Worm (Caenorhabditis elegans) whole organism, late embryonic: ENCODE results near the gene C08B6.11.

Experiments used
- C08G9.2 ChIP-seq: sonication (generic microtip); optimal IDR thresholded peaks from 2 replicates; lab custom pipeline; 2016; ENCODE audit warnings: mild to moderate bottlenecking, missing genetic modification characterization, moderate library complexity, missing compliant biosample characterization
- F13H6.1 ChIP-seq: sonication (generic microtip); optimal IDR thresholded peaks from 2 replicates; lab custom pipeline; 2016; ENCODE audit warnings: missing genetic modification characterization, missing compliant biosample characterization
- T23F11.4 ChIP-seq: fragments of 200-800 bp; sonication (Bioruptor generic); optimal IDR thresholded peaks from 2 replicates; lab custom pipeline; 2018; ENCODE audit warnings: mild to moderate bottlenecking, missing genetic modification characterization, missing compliant biosample characterization
- ceh-14 ChIP-seq: sonication (generic microtip); optimal IDR thresholded peaks from 2 replicates; lab custom pipeline; 2016; ENCODE audit warnings: missing genotype, missing genetic modification characterization, missing compliant biosample characterization
- ceh-19 ChIP-seq: fragments of 200-800 bp; sonication (Bioruptor generic); optimal IDR thresholded peaks from 2 replicates; lab custom pipeline; 2018; ENCODE audit warnings: mild to moderate bottlenecking, missing genetic modification characterization, missing compliant biosample characterization
- ceh-22 ChIP-seq: sonication (generic microtip); optimal IDR thresholded peaks from 2 replicates; lab custom pipeline; 2017; ENCODE audit warnings: missing biosample characterization, missing genetic modification characterization
- ceh-30 ChIP-seq: fragments of 150-350 bp; optimal IDR thresholded peaks from 2 replicates; lab custom pipeline; 2014; ENCODE audit warnings: missing biosample characterization, missing genetic modification characterization
- ceh-34 ChIP-seq: sonication (generic microtip); optimal IDR thresholded peaks from 2 replicates; lab custom pipeline; 2016; ENCODE audit warnings: mild to moderate bottlenecking, missing genetic modification characterization, missing compliant biosample characterization
- ceh-45 ChIP-seq: fragments of 200-800 bp; sonication (Bioruptor generic); IDR thresholded peaks from 2 replicates; pipeline ENCODE4 v1.3.6; 2022; ENCODE audit warnings: missing genetic modification reagents, missing genetic modification characterization, missing compliant biosample characterization
- ceh-9 ChIP-seq: sonication (generic microtip); optimal IDR thresholded peaks from 2 replicates; lab custom pipeline; 2016; ENCODE audit warnings: mild to moderate bottlenecking, missing genetic modification characterization, inconsistent platforms, missing compliant biosample characterization
- che-1 ChIP-seq: sonication (generic microtip); optimal IDR thresholded peaks from 2 replicates; lab custom pipeline; 2016; ENCODE audit warnings: mild to moderate bottlenecking, missing genetic modification characterization, missing compliant biosample characterization
- elt-2 ChIP-seq: sonication (generic microtip); optimal IDR thresholded peaks from 2 replicates; lab custom pipeline; 2016; ENCODE audit warnings: missing genetic modification reagents, missing genetic modification characterization, missing compliant biosample characterization
- gmeb-2 ChIP-seq: sonication (generic microtip); optimal IDR thresholded peaks from 2 replicates; lab custom pipeline; 2016; ENCODE audit warnings: missing genetic modification characterization, inconsistent platforms, missing compliant biosample characterization
- hlh-6 ChIP-seq: sonication (generic microtip); optimal IDR thresholded peaks from 2 replicates; lab custom pipeline; 2016; ENCODE audit warnings: missing genotype, missing genetic modification characterization, missing compliant biosample characterization
- hlh-8 ChIP-seq: sonication (generic microtip); optimal IDR thresholded peaks from 2 replicates; lab custom pipeline; 2016; ENCODE audit warnings: missing genotype, missing genetic modification characterization, missing compliant biosample characterization
- pag-3 ChIP-seq: sonication (generic microtip); optimal IDR thresholded peaks from 2 replicates; lab custom pipeline; 2016; ENCODE audit warnings: missing compliant biosample characterization, missing genetic modification characterization, borderline replicate concordance
- pha-2 ChIP-seq: sonication (generic microtip); optimal IDR thresholded peaks from 2 replicates; lab custom pipeline; 2017; ENCODE audit warnings: mild to moderate bottlenecking, missing genetic modification characterization, missing compliant biosample characterization
- pha-4 ChIP-seq: fragments of 150-350 bp; optimal IDR thresholded peaks from 2 replicates; lab custom pipeline; 2018; ENCODE audit warnings: missing biosample characterization, missing genetic modification reagents, missing genetic modification characterization
- pqm-1 ChIP-seq: sonication (generic microtip); optimal IDR thresholded peaks from 2 replicates; lab custom pipeline; 2016; ENCODE audit warnings: missing genetic modification characterization, missing compliant biosample characterization
- ref-2 ChIP-seq: sonication (generic microtip); optimal IDR thresholded peaks from 2 replicates; lab custom pipeline; 2016; ENCODE audit warnings: missing genetic modification characterization, missing compliant biosample characterization
- sox-4 ChIP-seq: sonication (generic microtip); optimal IDR thresholded peaks from 2 replicates; lab custom pipeline; 2017; ENCODE audit warnings: mild to moderate bottlenecking, missing genetic modification characterization, inconsistent platforms, missing compliant biosample characterization
- syd-9 ChIP-seq: sonication (generic microtip); optimal IDR thresholded peaks from 2 replicates; lab custom pipeline; 2016; ENCODE audit warnings: mild to moderate bottlenecking, missing genetic modification characterization, moderate library complexity, missing compliant biosample characterization
- tbx-2 ChIP-seq: sonication (generic microtip); optimal IDR thresholded peaks from 2 replicates; lab custom pipeline; 2016; ENCODE audit warnings: missing genetic modification characterization, missing compliant biosample characterization
- unc-3 ChIP-seq, 2 experiments: fragments of 200-800 bp in 1 of 2; sonication (Bioruptor generic) in 1 of 2; sonication (generic microtip) in 1 of 2; conservative IDR thresholded peaks in 1 of 2; optimal IDR thresholded peaks in 1 of 2; 2 replicates each; pipeline versions ENCODE4 v1.3.6 to Lab custom; 2016 to 2022; ENCODE audit warnings: missing compliant biosample characterization in 2 of 2, missing genetic modification characterization in 2 of 2, missing genetic modification reagents in 1 of 2
- unc-55 ChIP-seq: sonication (generic microtip); optimal IDR thresholded peaks from 2 replicates; lab custom pipeline; 2017; ENCODE audit warnings: missing biosample characterization, missing genetic modification reagents, missing genetic modification characterization

Gene C08B6.11

DNA sequence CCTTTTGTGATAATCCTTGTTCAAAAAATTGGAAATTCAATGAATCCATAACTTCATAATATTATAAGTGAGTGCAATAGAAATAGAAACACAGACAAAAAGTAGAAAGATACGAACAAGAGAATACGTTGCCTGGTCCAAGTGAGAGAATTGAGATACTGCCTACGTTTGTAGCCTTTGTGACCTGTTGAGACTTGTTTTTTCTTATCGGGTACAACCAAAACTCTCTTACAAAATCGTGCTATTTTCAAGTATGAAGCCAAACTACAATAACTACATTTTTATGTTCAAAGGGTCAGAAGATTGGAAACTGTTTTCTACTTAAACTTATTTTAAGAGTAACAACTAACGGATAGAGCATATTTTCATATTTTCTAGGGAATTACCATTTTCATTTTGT lies 25.8 kb upstream of the C08B6.11 start, which contains the start of gene nhr-205:
Gene nhr-205 (minus strand): TSS at position 141 of the 400 bp plus-strand sequence.
- peak; percentile 51 for TF ChIP-seq ceh-30
- TF ChIP-seq hlh-8 (tag; lab: Kevin White, UChicago), result no peak

DNA sequence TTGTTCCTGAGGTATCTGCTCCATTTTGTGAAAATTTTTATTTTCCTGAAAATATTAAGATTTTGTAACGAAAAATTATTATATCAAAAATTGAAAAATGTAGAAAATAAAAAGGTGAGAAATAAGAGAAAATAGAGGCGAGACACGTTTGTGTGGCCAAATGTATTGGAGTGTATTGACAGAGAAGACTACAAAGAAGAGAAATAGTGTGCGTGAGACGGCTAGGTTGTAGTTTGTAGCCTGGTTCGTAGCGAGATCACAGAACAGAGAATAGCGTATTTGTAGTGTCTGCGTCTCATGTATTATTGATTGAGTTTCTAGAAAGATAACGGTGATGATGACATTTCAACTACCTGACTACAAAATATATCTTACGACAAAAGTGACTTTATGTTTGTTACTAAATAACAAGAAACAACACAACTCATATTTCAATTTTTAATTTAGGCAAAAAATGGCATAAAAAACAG lies 23.4 kb upstream of the C08B6.11 start, which contains the start of gene nhr-12:
Gene nhr-12 (minus strand): TSS at position 51 of the 470 bp plus-strand sequence.
- TF ChIP-seq ceh-30, result peak; percentile 100
- TF ChIP-seq unc-55, result peak; percentile 54
- no peak for TF ChIP-seq tbx-2 (tag; lab: Kevin White, UChicago)

DNA sequence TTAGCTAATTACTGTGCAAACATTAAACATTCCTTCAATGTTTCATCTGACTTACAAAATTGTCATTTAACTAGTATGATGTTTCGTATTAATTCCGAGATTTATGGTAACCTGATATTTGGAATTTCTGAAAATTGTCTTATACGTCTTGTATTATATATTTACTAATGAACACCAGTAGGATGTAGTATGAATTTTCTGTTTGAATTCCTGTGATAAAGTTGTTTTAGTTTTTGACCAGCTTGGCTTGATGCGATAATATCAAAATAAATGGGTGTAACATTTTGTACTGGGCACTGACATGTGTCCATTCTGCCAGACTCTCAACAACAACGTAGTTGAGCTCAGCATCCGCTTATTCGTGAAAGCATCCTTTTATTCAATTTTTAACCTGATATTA lies 22.5 kb upstream of the C08B6.11 start, which contains the start of gene R04B5.6:
Gene R04B5.6 (plus strand): TSS at position 301 of the 400 bp plus-strand sequence.
- no peak for TF ChIP-seq gmeb-2 (tag; lab: Kevin White, UChicago)
- TF ChIP-seq pha-2 (tag; lab: Kevin White, UChicago), result no peak

DNA sequence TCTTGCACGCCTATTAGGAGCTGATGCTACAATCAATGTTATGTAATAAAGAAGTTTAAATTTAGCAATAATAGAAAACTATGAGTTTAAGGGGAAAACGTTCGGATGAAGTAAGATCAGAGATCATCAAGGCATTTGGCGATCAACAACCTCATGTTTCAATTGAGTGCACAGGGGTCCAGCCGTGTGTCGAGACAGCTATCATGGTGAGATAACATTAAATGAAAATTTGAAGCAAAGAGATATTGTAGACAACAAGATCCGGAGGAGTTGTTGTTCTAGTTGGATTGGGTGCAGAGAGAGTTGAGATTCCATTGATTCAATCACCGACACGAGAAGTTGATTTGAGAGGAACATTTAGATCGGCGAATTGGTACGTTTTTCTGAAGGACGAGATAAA lies 21.3 kb upstream of the C08B6.11 start:
- no peak for TF ChIP-seq F13H6.1 (tag; lab: Kevin White, UChicago)
- TF ChIP-seq ceh-34 (tag; lab: Kevin White, UChicago), result no peak
- no peak for TF ChIP-seq ceh-19 (GFP tag; lab: Kevin White, UChicago)
- no peak for TF ChIP-seq C08G9.2
- no peak for TF ChIP-seq unc-3 (GFP tag; conservative IDR thresholded peaks at IDR 0.05; lab: Robert Waterston, UW)
- TF ChIP-seq unc-3 (tag; optimal IDR thresholded peaks at IDR 0.05; lab: Kevin White, UChicago), result no peak
- TF ChIP-seq ceh-14 (tag; lab: Kevin White, UChicago), result no peak
- no peak for TF ChIP-seq ref-2 (tag; lab: Kevin White, UChicago)
- TF ChIP-seq, all 69 proteins: peak for 0

DNA sequence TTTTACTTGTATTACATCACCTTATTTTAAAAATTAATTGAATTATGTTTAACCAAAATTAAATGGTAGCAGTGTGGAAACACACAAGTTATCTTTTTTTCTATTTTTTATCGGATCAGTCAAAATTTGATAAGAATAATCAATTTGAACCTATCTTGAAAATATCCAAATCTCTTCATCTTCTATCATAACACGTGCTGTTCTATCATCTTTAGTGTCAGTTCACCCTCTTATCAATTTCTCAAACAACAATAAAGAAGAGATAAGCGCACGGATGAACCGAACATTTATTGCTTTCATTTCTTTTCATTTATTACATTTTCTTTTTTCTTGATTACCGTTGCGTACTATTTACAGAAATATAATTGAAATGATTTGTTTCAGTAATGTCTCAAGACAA lies 20.3 kb upstream of the C08B6.11 start, which contains the start of gene R04B5.5:
Gene R04B5.5 (plus strand): TSS at position 378 of the 400 bp plus-strand sequence.
- TF ChIP-seq ceh-9 (tag; lab: Kevin White, UChicago), result no peak
- TF ChIP-seq syd-9 (tag; lab: Kevin White, UChicago), result no peak
- no peak for TF ChIP-seq ceh-34 (tag; lab: Kevin White, UChicago)
- peak; percentile 1 for TF ChIP-seq unc-55
- no peak for TF ChIP-seq ref-2 (tag; lab: Kevin White, UChicago)
- TF ChIP-seq ceh-30, result peak; percentile 59
- no peak for TF ChIP-seq ceh-45 (GFP tag; lab: Robert Waterston, UW)
- TF ChIP-seq elt-2, result peak; percentile 95

DNA sequence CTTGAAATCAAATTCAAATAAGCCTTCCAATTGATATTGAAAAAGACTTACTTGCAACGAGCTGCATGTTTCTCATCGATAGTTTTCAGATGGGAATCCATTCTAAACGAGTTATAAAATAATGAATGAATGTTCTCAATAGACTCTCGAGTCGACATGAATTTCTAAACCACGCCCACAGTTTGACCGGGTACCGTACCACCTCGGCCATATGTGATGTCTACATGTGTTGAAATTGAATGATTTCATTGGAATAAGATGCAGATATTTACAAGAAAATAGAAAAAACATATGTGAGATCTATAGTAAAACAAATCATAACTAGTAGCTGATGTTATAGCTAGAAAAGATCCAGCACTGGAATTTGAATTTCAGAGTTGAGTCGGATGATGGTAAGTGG lies 16.9 kb upstream of the C08B6.11 start, which contains the start of gene R04B5.7:
Gene R04B5.7 (minus strand): TSS at position 101 of the 400 bp plus-strand sequence.
- no peak for TF ChIP-seq pag-3 (tag; lab: Kevin White, UChicago)

DNA sequence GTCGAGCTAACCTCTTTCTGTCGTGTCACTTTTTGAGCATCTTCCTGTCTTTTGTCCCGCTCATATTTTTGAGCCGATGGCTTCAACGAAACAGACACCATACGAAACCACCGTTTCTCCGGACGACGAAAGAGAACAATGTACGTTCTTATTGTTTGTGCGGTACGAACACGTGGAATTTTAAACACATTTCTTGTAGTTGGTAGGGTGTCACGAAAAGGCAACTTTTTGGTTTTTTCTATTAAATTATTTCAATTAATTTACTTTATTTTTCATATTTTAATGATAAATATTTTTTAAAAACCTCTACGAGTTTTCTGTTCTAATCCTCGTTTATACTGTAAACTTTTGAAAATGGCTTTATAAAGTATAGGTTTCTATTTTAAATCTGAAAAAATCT lies 16.3 kb upstream of the C08B6.11 start, which contains the start of gene R04B5.11:
Gene R04B5.11 (minus strand): TSS at position 101 of the 400 bp plus-strand sequence.
- TF ChIP-seq pha-4 (tag; lab: Kevin White, UChicago), result no peak
- TF ChIP-seq pqm-1, result no peak
- no peak for TF ChIP-seq hlh-6 (tag; lab: Kevin White, UChicago)

DNA sequence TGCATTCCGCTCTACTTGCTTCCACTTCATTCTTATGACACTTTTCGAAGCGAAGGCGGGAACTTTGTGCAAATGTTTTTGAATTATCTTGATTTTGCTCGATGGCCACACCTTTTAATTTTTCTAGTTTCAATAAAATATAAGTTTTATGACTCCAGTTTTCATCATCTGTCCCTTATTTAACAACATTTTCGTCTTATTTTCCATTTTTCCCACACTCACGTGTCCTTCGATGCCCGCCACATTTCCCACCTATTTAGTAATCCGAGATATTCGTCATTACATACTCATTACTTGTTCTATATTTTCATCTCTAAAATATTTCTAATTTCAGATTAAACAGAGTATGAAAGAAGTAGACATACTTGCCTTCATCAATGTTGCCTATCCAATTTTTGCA lies 13.0 kb upstream of the C08B6.11 start, which contains the start of gene srd-49:
Gene srd-49 (plus strand): TSS at position 301 of the 400 bp plus-strand sequence.
- TF ChIP-seq pqm-1 (no peak), ceh-14 (tag; lab: Kevin White, UChicago) (no peak), ceh-22 (tag; lab: Kevin White, UChicago) (no peak), T23F11.4 (no peak), sox-4 (no peak), che-1 (tag; lab: Kevin White, UChicago) (no peak)
